Fruit fly (Drosophila melanogaster) whole organism, embryonic: ENCODE data around the gene CBP.
A peak's percentile ranks its signal among the peaks of the same experiment; 100 is the strongest.

Source experiments
- Aef1 ChIP-seq: fragments of 200-800 bp; sonication (Bioruptor generic); IDR thresholded peaks from 3 replicates; pipeline ENCODE4 v1.3.6; 2022; ENCODE audit warnings: missing biosample characterization, missing genetic modification characterization
- Atf-2 ChIP-seq: fragments of 200-800 bp; sonication (Bioruptor generic); optimal IDR thresholded peaks from 2 replicates; lab custom pipeline; 2016; ENCODE audit warnings: missing biosample characterization, missing genetic modification characterization
- CG10274 ChIP-seq: fragments of 200-800 bp; sonication (Bioruptor generic); optimal IDR thresholded peaks from 3 replicates; lab custom pipeline; 2017; ENCODE audit warnings: missing biosample characterization, mild to moderate bottlenecking, missing genetic modification characterization
- CG10959 ChIP-seq: fragments of 200-800 bp; sonication (Bioruptor generic); IDR thresholded peaks from 2 replicates; pipeline ENCODE4 v1.3.6; 2022; ENCODE audit warnings: missing biosample characterization, missing genetic modification characterization
- CG12659 ChIP-seq: fragments of 200-800 bp; sonication (Bioruptor generic); optimal IDR thresholded peaks from 3 replicates; lab custom pipeline; 2017; ENCODE audit warnings: mild to moderate bottlenecking, missing biosample characterization, missing genetic modification reagents, missing genetic modification characterization
- CG13624 ChIP-seq: fragments of 200-800 bp; sonication (Bioruptor generic); optimal IDR thresholded peaks from 2 replicates; lab custom pipeline; 2016; ENCODE audit warnings: missing biosample characterization, missing genetic modification characterization
- CG1529 ChIP-seq: fragments of 200-800 bp; sonication (Bioruptor generic); optimal IDR thresholded peaks from 3 replicates; lab custom pipeline; 2018; ENCODE audit warnings: missing biosample characterization, missing genetic modification characterization
- CG18476 ChIP-seq: fragments of 200-800 bp; sonication (Bioruptor generic); optimal IDR thresholded peaks from 2 replicates; lab custom pipeline; 2016; ENCODE audit warnings: missing biosample characterization, mild to moderate bottlenecking, missing genetic modification characterization
- CG31441 ChIP-seq: fragments of 200-800 bp; sonication (Bioruptor generic); IDR thresholded peaks from 2 replicates; pipeline ENCODE4 v1.3.6; 2022; ENCODE audit warnings: missing biosample characterization, missing genetic modification characterization
- CG4404 ChIP-seq: fragments of 200-800 bp; sonication (Bioruptor generic); IDR thresholded peaks from 2 replicates; pipeline ENCODE4 v1.3.6; 2022; ENCODE audit warnings: missing biosample characterization, missing genetic modification characterization
- CG6272 ChIP-seq: fragments of 200-800 bp; sonication (Bioruptor generic); IDR thresholded peaks from 2 replicates; pipeline ENCODE4 v1.3.6; 2022; ENCODE audit warnings: missing biosample characterization, missing genetic modification characterization
- CG6689 ChIP-seq: fragments of 200-800 bp; sonication (Bioruptor generic); IDR thresholded peaks from 2 replicates; pipeline ENCODE4 v1.3.6; 2022; ENCODE audit warnings: missing biosample characterization, missing genetic modification characterization
- CG7786 ChIP-seq: fragments of 200-800 bp; sonication (Bioruptor generic); optimal IDR thresholded peaks from 2 replicates; lab custom pipeline; 2016; ENCODE audit warnings: missing biosample characterization, missing genetic modification characterization
- CG8089 ChIP-seq: fragments of 200-800 bp; sonication (Bioruptor generic); optimal IDR thresholded peaks from 3 replicates; lab custom pipeline; 2016; ENCODE audit warnings: missing biosample characterization, missing genetic modification characterization
- CG9609 ChIP-seq: fragments of 200-800 bp; sonication (Bioruptor generic); optimal IDR thresholded peaks from 3 replicates; lab custom pipeline; 2016; ENCODE audit warnings: missing biosample characterization, missing genetic modification characterization
- CG9932 ChIP-seq: fragments of 200-800 bp; sonication (Bioruptor generic); IDR thresholded peaks from 2 replicates; pipeline ENCODE4 v1.3.6; 2022; ENCODE audit warnings: missing biosample characterization, missing genetic modification characterization
- Deaf1 ChIP-seq: fragments of 200-800 bp; optimal IDR thresholded peaks from 3 replicates; lab custom pipeline; 2019; ENCODE audit warnings: missing biosample characterization, mild to moderate bottlenecking, missing genetic modification characterization, moderate library complexity
- Fer1 ChIP-seq: fragments of 200-800 bp; sonication (Bioruptor generic); optimal IDR thresholded peaks from 2 replicates; lab custom pipeline; 2017; ENCODE audit warnings: missing biosample characterization, mild to moderate bottlenecking, missing genetic modification characterization
- Gsc ChIP-seq: fragments of 200-800 bp; sonication (Bioruptor generic); IDR thresholded peaks from 2 replicates; pipeline ENCODE4 v1.3.6; 2022; ENCODE audit warnings: missing biosample characterization, missing genetic modification characterization
- Hmr ChIP-seq: fragments of 200-800 bp; sonication (Bioruptor generic); optimal IDR thresholded peaks from 3 replicates; lab custom pipeline; 2017; ENCODE audit warnings: mild to moderate bottlenecking, missing biosample characterization, missing genetic modification reagents, missing genetic modification characterization
- Med ChIP-seq: fragments of 200-800 bp; sonication (Bioruptor generic); peaks from one replicate; lab custom pipeline; 2016; ENCODE audit warnings: missing biosample characterization, missing genetic modification characterization, mild to moderate bottlenecking, inconsistent platforms, moderate library complexity
- NK7.1 ChIP-seq: fragments of 200-800 bp; sonication (Bioruptor generic); optimal IDR thresholded peaks from 3 replicates; lab custom pipeline; 2016; ENCODE audit warnings: missing biosample characterization, missing genetic modification characterization
- ab ChIP-seq: fragments of 200-800 bp; sonication (Bioruptor generic); optimal IDR thresholded peaks from 2 replicates; lab custom pipeline; 2016; ENCODE audit warnings: missing biosample characterization, missing genetic modification characterization
- ac ChIP-seq: fragments of 200-800 bp; sonication (Bioruptor generic); optimal IDR thresholded peaks from 3 replicates; lab custom pipeline; 2017; ENCODE audit warnings: missing biosample characterization, mild to moderate bottlenecking, missing genetic modification characterization
- aop ChIP-seq: fragments of 200-800 bp; sonication (Bioruptor generic); IDR thresholded peaks from 2 replicates; pipeline ENCODE4 v1.3.6; 2022; ENCODE audit warnings: missing biosample characterization, missing genetic modification characterization
- ase ChIP-seq: fragments of 200-800 bp; sonication (Bioruptor generic); IDR thresholded peaks from 3 replicates; pipeline ENCODE4 v1.3.6; 2022; ENCODE audit warnings: missing biosample characterization, missing genetic modification characterization
- bcd ChIP-seq: fragments of 200-800 bp; sonication (Bioruptor generic); optimal IDR thresholded peaks from 2 replicates; lab custom pipeline; 2017; ENCODE audit warnings: missing biosample characterization, mild to moderate bottlenecking, missing genetic modification characterization
- chn ChIP-seq: fragments of 200-800 bp; sonication (Bioruptor generic); optimal IDR thresholded peaks from 2 replicates; lab custom pipeline; 2016; ENCODE audit warnings: missing biosample characterization, missing genetic modification characterization
- ci ChIP-seq: fragments of 200-800 bp; sonication (Bioruptor generic); IDR thresholded peaks from 3 replicates; pipeline ENCODE4 v1.3.6; 2022; ENCODE audit warnings: missing biosample characterization, missing genetic modification characterization
- dysf ChIP-seq: fragments of 200-800 bp; sonication (Bioruptor generic); IDR thresholded peaks from 3 replicates; pipeline ENCODE4 v1.3.6; 2022; ENCODE audit warnings: missing biosample characterization, missing genetic modification characterization
- ewg ChIP-seq: fragments of 200-800 bp; sonication (Bioruptor generic); optimal IDR thresholded peaks from 3 replicates; lab custom pipeline; 2017; ENCODE audit warnings: mild to moderate bottlenecking, missing biosample characterization, missing genetic modification reagents, missing genetic modification characterization
- fd64A ChIP-seq: fragments of 200-800 bp; sonication (Bioruptor generic); optimal IDR thresholded peaks from 3 replicates; lab custom pipeline; 2018; ENCODE audit warnings: missing biosample characterization, mild to moderate bottlenecking, missing genetic modification characterization
- gcm ChIP-seq: fragments of 200-800 bp; sonication (Bioruptor generic); optimal IDR thresholded peaks from 2 replicates; lab custom pipeline; 2019; ENCODE audit warnings: missing biosample characterization, mild to moderate bottlenecking, missing genetic modification characterization, moderate library complexity
- lilli ChIP-seq: fragments of 200-800 bp; sonication (Bioruptor generic); optimal IDR thresholded peaks from 3 replicates; lab custom pipeline; 2016; ENCODE audit warnings: missing biosample characterization, missing genetic modification characterization
- luna ChIP-seq: fragments of 200-800 bp; sonication (Bioruptor generic); optimal IDR thresholded peaks from 2 replicates; lab custom pipeline; 2016; ENCODE audit warnings: missing biosample characterization, missing genetic modification characterization
- mirr ChIP-seq: fragments of 200-800 bp; sonication (Bioruptor generic); optimal IDR thresholded peaks from 3 replicates; lab custom pipeline; 2018; ENCODE audit warnings: missing biosample characterization, mild to moderate bottlenecking, missing genetic modification characterization
- nmo ChIP-seq: fragments of 200-800 bp; sonication (Bioruptor generic); optimal IDR thresholded peaks from 2 replicates; lab custom pipeline; 2018; ENCODE audit warnings: missing biosample characterization, mild to moderate bottlenecking, missing genetic modification characterization, moderate library complexity
- onecut ChIP-seq: fragments of 200-800 bp; sonication (Bioruptor generic); IDR thresholded peaks from 2 replicates; pipeline ENCODE4 v1.3.6; 2022; ENCODE audit warnings: missing biosample characterization, missing genetic modification characterization
- org-1 ChIP-seq: fragments of 200-800 bp; sonication (Bioruptor generic); optimal IDR thresholded peaks from 2 replicates; lab custom pipeline; 2017; ENCODE audit warnings: missing biosample characterization, missing genetic modification characterization
- pita ChIP-seq: fragments of 200-800 bp; sonication (Bioruptor generic); optimal IDR thresholded peaks from 2 replicates; lab custom pipeline; 2017; ENCODE audit warnings: missing biosample characterization, mild to moderate bottlenecking, missing genetic modification characterization
- pnt ChIP-seq: fragments of 200-800 bp; sonication (Bioruptor generic); optimal IDR thresholded peaks from 3 replicates; lab custom pipeline; 2016; ENCODE audit warnings: missing biosample characterization, missing genetic modification characterization
- pum ChIP-seq: fragments of 200-800 bp; sonication (Bioruptor generic); optimal IDR thresholded peaks from 2 replicates; lab custom pipeline; 2016; ENCODE audit warnings: missing biosample characterization, missing genetic modification characterization
- schlank ChIP-seq: fragments of 200-800 bp; sonication (Bioruptor generic); optimal IDR thresholded peaks from 2 replicates; lab custom pipeline; 2018; ENCODE audit warnings: missing biosample characterization, mild to moderate bottlenecking, missing genetic modification characterization
- shn ChIP-seq: fragments of 200-800 bp; sonication (Bioruptor generic); optimal IDR thresholded peaks from 3 replicates; lab custom pipeline; 2016; ENCODE audit warnings: missing biosample characterization, missing genetic modification characterization
- sima ChIP-seq: fragments of 200-800 bp; sonication (Bioruptor generic); optimal IDR thresholded peaks from 2 replicates; lab custom pipeline; 2016; ENCODE audit warnings: missing biosample characterization, missing genetic modification characterization
- ssp ChIP-seq: fragments of 200-800 bp; sonication (Bioruptor generic); IDR thresholded peaks from 2 replicates; pipeline ENCODE4 v1.3.6; 2022; ENCODE audit warnings: missing biosample characterization, missing genetic modification characterization
- stc ChIP-seq: fragments of 200-800 bp; sonication (Bioruptor generic); IDR thresholded peaks from 2 replicates; pipeline ENCODE4 v1.3.6; 2022; ENCODE audit warnings: missing biosample characterization, missing genetic modification characterization
- tio ChIP-seq: fragments of 200-800 bp; sonication (Bioruptor generic); optimal IDR thresholded peaks from 2 replicates; lab custom pipeline; 2017; ENCODE audit warnings: missing biosample characterization, missing genetic modification characterization, inconsistent platforms
- ttk ChIP-seq: fragments of 200-800 bp; sonication (Bioruptor generic); IDR thresholded peaks from 2 replicates; pipeline ENCODE4 v2.1.2; 2022; ENCODE audit warnings: missing biosample characterization, missing genetic modification characterization
- zen2 ChIP-seq: fragments of 200-800 bp; sonication (Bioruptor generic); IDR thresholded peaks from 3 replicates; pipeline ENCODE4 v1.3.6; 2022; ENCODE audit warnings: missing biosample characterization, missing genetic modification characterization; ENCODE audit not compliant: partially characterized antibody

Gene CBP

DNA sequence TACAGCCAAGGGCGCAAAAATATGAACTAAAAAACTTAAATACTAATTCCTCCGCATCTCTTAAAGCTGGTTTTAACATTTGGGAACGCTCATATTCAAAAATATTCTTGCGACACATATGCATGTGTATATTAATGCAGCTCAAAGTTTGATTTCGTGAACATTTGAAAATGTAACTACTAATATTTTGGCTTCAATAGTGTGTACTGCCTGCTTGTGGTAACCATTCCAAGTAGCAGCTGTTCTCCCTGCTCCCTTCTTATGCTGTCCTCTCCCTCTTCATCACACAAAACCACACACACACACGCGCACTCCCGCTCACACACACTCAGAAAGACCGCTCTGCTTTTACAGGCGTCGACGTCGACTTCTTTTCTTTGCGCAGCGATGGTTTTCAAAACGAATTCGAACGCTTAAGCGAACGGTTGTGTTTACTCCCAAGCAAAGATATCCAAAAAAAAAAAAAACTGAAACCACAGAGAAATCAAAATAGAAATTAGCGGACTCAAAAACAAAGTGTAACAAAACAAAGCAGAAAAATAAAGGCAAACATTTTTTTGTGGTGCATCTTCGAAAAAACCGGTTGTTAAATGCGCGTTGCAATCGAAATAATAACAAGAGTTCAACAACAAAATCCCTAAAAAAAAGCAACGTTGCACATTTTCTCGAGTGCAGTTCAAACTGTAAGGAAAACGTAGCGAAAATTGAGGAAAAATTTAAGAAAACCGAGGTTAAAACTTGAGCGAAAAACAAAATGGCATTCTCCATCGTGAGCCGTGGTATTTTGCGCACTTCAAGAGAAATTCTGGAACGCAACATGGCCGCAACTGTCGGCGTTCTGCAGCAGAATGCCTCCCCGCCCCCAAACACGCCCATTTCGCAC lies at the start of gene CBP (continued):
- TF ChIP-seq bcd (GFP tag; lab: Kevin White, UChicago) = peak; percentile 98
- peak; percentile 99 for TF ChIP-seq ac (GFP tag; lab: Kevin White, UChicago)
- TF ChIP-seq tio (GFP tag; lab: Kevin White, UChicago) = peak; percentile 97
- TF ChIP-seq CG12659 (GFP tag; lab: Kevin White, UChicago) = peak; percentile 97
- TF ChIP-seq Med (GFP tag; lab: Kevin White, UChicago) = peak; percentile 100
- TF ChIP-seq fd64A = peak; percentile 97
- peak; percentile 96 for TF ChIP-seq onecut (GFP tag; lab: Robert Waterston, UW)
- peak; percentile 92 for TF ChIP-seq luna (GFP tag; lab: Kevin White, UChicago)
- TF ChIP-seq CG10959 (GFP tag; lab: Robert Waterston, UW) = peak; percentile 96
- TF ChIP-seq CG6689 (GFP tag; lab: Robert Waterston, UW) = peak; percentile 96
- peak; percentile 97 for TF ChIP-seq CG18476 (GFP tag; lab: Kevin White, UChicago)
- TF ChIP-seq org-1 (GFP tag; lab: Kevin White, UChicago) = peak; percentile 98
- TF ChIP-seq Aef1 = peak; percentile 92
- TF ChIP-seq gcm = peak; percentile 99
- TF ChIP-seq zen2 (GFP tag; lab: Robert Waterston, UW) = no peak
- peak; percentile 94 for TF ChIP-seq NK7.1
- peak; percentile 97 for TF ChIP-seq shn (GFP tag; lab: Kevin White, UChicago)
- peak; percentile 97 for TF ChIP-seq CG1529 (GFP tag; lab: Kevin White, UChicago)
- peak; percentile 97 for TF ChIP-seq CG9609 (GFP tag; lab: Kevin White, UChicago)
- TF ChIP-seq schlank (tag; lab: Kevin White, UChicago) = peak; percentile 91
- peak; percentile 98 for TF ChIP-seq chn (GFP tag; lab: Kevin White, UChicago)
- TF ChIP-seq ab (GFP tag; lab: Kevin White, UChicago) = peak; percentile 91
- TF ChIP-seq CG8089 (GFP tag; lab: Kevin White, UChicago) = peak; percentile 98
- TF ChIP-seq Fer1 (GFP tag; lab: Kevin White, UChicago) = peak; percentile 97
- peak; percentile 88 for TF ChIP-seq CG9932 (GFP tag; lab: Robert Waterston, UW)
- peak; percentile 93 for TF ChIP-seq Gsc (GFP tag; lab: Robert Waterston, UW)
- peak; percentile 98 for TF ChIP-seq ci (GFP tag; lab: Robert Waterston, UW)
- peak; percentile 89 for TF ChIP-seq aop (GFP tag; lab: Robert Waterston, UW)
- TF ChIP-seq pnt (GFP tag; lab: Kevin White, UChicago) = peak; percentile 97
- TF ChIP-seq ase = peak; percentile 92
- TF ChIP-seq stc (GFP tag; lab: Robert Waterston, UW) = peak; percentile 97
- TF ChIP-seq CG6272 (GFP tag; lab: Robert Waterston, UW) = peak; percentile 88
- TF ChIP-seq Deaf1 (tag; lab: Kevin White, UChicago) = peak; percentile 85
- TF ChIP-seq pita (GFP tag; lab: Kevin White, UChicago) = no peak
- peak; percentile 95 for TF ChIP-seq ttk (GFP tag; lab: Robert Waterston, UW)
- TF ChIP-seq Hmr (GFP tag; lab: Kevin White, UChicago) = peak; percentile 97
- peak; percentile 86 for TF ChIP-seq ssp (GFP tag; lab: Robert Waterston, UW)
- TF ChIP-seq lilli (GFP tag; lab: Kevin White, UChicago) = peak; percentile 96
- TF ChIP-seq ewg (GFP tag; lab: Kevin White, UChicago) = peak; percentile 96
- peak; percentile 97 for TF ChIP-seq Atf-2 (GFP tag; lab: Kevin White, UChicago)
- TF ChIP-seq nmo (GFP tag; lab: Kevin White, UChicago) = peak; percentile 99
- TF ChIP-seq CG10274 (GFP tag; lab: Kevin White, UChicago) = peak; percentile 88
- TF ChIP-seq dysf (GFP tag; lab: Robert Waterston, UW) = peak; percentile 97
- peak; percentile 97 for TF ChIP-seq CG7786 (GFP tag; lab: Kevin White, UChicago)
- TF ChIP-seq CG13624 (GFP tag; lab: Kevin White, UChicago) = peak; percentile 94
- peak; percentile 93 for TF ChIP-seq CG4404 (GFP tag; lab: Robert Waterston, UW)
- peak; percentile 92 for TF ChIP-seq mirr (GFP tag; lab: Kevin White, UChicago)
- peak; percentile 88 for TF ChIP-seq sima (GFP tag; lab: Kevin White, UChicago)
- TF ChIP-seq CG31441 = peak; percentile 95
- TF ChIP-seq pum (GFP tag; lab: Kevin White, UChicago) = peak; percentile 98
